Worm (Caenorhabditis elegans): ENCODE measurements around the gene F21G4.5.

F21G4.5 gene

DNA sequence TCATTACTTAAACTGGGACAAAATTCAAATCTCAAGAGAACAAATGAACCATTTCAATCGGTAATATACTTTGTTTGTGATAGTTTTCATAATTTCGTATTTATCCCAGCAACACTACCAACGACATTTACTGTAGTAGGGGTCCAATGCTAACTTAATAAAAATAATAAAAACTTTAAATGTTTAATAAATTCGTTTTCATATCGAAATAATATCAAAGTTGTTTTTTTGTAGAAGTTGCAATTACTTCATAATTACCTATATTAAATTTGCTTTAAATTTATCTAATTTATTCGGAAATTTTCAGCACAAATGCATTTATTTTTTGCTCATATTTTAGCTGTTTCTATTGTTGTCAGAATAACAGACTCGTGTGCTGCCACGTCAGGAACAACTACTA, 39.6 kb upstream of the F21G4.5 start, which contains the start of gene R07B1.6:
Gene R07B1.6, plus strand, starts transcription at position 301 of the 400 bp plus-strand sequence.
- TF ChIP-seq sox-4 (tag; optimal IDR thresholded peaks at IDR 0.05) = no peak
- TF ChIP-seq dmd-4 (tag; optimal IDR thresholded peaks at IDR 0.05; ENCODE audit: borderline replicate concordance) = no peak
- no peak for TF ChIP-seq pag-3 (tag; optimal IDR thresholded peaks at IDR 0.05; ENCODE audit: borderline replicate concordance)
- no peak for TF ChIP-seq unc-55 (GFP tag; optimal IDR thresholded peaks at IDR 0.05)
- TF ChIP-seq zip-5 (tag; optimal IDR thresholded peaks at IDR 0.05) = no peak
- no peak for TF ChIP-seq ets-4 (tag; optimal IDR thresholded peaks at IDR 0.05)
- TF ChIP-seq ceh-22 (tag; optimal IDR thresholded peaks at IDR 0.05) = no peak
- TF ChIP-seq gmeb-2 (tag; optimal IDR thresholded peaks at IDR 0.05) = no peak
- no peak for TF ChIP-seq C38D4.7 (GFP tag; optimal IDR thresholded peaks at IDR 0.05)
- no peak for TF ChIP-seq ceh-45 (GFP tag; IDR thresholded peaks at IDR 0.05)
- no peak for TF ChIP-seq nhr-11 (tag; optimal IDR thresholded peaks at IDR 0.05)
- no peak for TF ChIP-seq unc-86 (tag; optimal IDR thresholded peaks at IDR 0.05)
- no peak for TF ChIP-seq tbx-7 (tag; optimal IDR thresholded peaks at IDR 0.05)
- TF ChIP-seq hlh-8 (tag; optimal IDR thresholded peaks at IDR 0.05) = no peak
- TF ChIP-seq rnt-1 (tag; optimal IDR thresholded peaks at IDR 0.05) = no peak
- TF ChIP-seq hlh-30 (tag; optimal IDR thresholded peaks at IDR 0.05; ENCODE audit: insufficient read depth) = no peak
- no peak for TF ChIP-seq sdc-2 (tag; optimal IDR thresholded peaks at IDR 0.05)
- TF ChIP-seq F13H6.1 (tag; optimal IDR thresholded peaks at IDR 0.05) = no peak
- TF ChIP-seq fkh-6 (tag; optimal IDR thresholded peaks at IDR 0.05) = no peak

DNA sequence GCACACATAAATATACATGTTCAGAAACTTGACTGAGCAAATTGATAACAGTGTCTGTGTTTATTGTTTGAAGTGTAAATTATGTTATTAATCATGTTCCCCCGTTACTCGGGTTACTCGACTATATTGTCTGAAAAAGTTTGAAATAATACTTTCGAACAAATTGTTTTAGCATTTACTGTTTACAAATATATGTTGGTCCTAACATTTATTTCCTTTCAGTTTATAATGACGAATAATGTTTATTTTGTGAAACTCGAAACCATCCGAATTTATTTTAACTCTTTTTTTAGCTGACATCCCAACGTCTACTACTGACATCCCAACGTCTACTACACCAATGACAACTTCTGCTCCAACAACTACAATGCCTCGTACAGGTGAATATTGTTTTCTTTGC, 37.1 kb upstream of the F21G4.5 start, which contains the start of gene R07B1.7:
Gene R07B1.7, plus strand, starts transcription at position 301 of the 400 bp plus-strand sequence.
- TF ChIP-seq T23F11.4 (GFP tag; optimal IDR thresholded peaks at IDR 0.05) (no peak), pqm-1 (tag; optimal IDR thresholded peaks at IDR 0.05) (no peak), fkh-6 (tag; optimal IDR thresholded peaks at IDR 0.05) (no peak), unc-55 (GFP tag; optimal IDR thresholded peaks at IDR 0.05) (no peak), ets-4 (tag; optimal IDR thresholded peaks at IDR 0.05) (no peak), ceh-45 (GFP tag; IDR thresholded peaks at IDR 0.05) (no peak), fax-1 (tag; optimal IDR thresholded peaks at IDR 0.05) (no peak), ceh-31 (tag; optimal IDR thresholded peaks at IDR 0.05) (no peak), K09A11.1 (tag; optimal IDR thresholded peaks at IDR 0.05; ENCODE audit: insufficient read depth) (no peak), lin-11 (tag; optimal IDR thresholded peaks at IDR 0.05) (no peak), fkh-10 (GFP tag; optimal IDR thresholded peaks at IDR 0.05) (no peak), unc-86 (tag; optimal IDR thresholded peaks at IDR 0.05) (no peak), ceh-34 (tag; optimal IDR thresholded peaks at IDR 0.05) (no peak), hlh-15 (tag; optimal IDR thresholded peaks at IDR 0.05) (no peak), che-1 (tag; optimal IDR thresholded peaks at IDR 0.05) (no peak), ceh-14 (tag; optimal IDR thresholded peaks at IDR 0.05) (no peak)

DNA sequence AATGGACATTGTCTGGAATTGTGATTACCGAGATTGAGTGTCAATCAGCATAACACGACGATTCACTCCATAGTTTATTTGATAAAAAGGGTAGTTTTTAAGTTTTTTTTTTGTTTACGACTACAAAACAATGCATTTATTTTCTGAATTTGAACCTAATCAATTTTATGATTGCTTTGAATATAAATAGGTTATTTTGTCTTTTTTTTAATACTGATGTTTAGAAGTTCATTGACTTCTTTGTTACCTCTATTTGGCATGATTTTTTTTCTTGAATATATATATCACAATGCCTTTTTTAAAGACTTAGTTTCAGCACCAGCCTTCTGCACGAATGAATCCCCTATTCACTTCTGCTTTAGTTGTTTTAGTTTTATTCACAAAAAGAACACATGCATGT, 36.4 kb upstream of the F21G4.5 start, which contains the start of gene R07B1.13:
Gene R07B1.13, plus strand, starts transcription at position 301 of the 400 bp plus-strand sequence.
- TF ChIP-seq mec-3 (tag; optimal IDR thresholded peaks at IDR 0.05; ENCODE audit: borderline replicate concordance) (no peak), tbx-2 (tag; optimal IDR thresholded peaks at IDR 0.05) (no peak), dve-1 (tag; optimal IDR thresholded peaks at IDR 0.05) (no peak), ahr-1 (tag; optimal IDR thresholded peaks at IDR 0.05) (no peak), T23F11.4 (GFP tag; optimal IDR thresholded peaks at IDR 0.05) (no peak), ceh-24 (tag; optimal IDR thresholded peaks at IDR 0.05) (no peak), sox-2 (GFP tag; IDR thresholded peaks at IDR 0.05) (no peak), sdc-2 (tag; optimal IDR thresholded peaks at IDR 0.05) (no peak), ceh-31 (tag; optimal IDR thresholded peaks at IDR 0.05) (no peak), hlh-6 (tag; optimal IDR thresholded peaks at IDR 0.05) (no peak), syd-9 (tag; optimal IDR thresholded peaks at IDR 0.05) (no peak), nhr-11 (tag; optimal IDR thresholded peaks at IDR 0.05) (no peak), ceh-45 (GFP tag; IDR thresholded peaks at IDR 0.05) (no peak), pag-3 (tag; optimal IDR thresholded peaks at IDR 0.05; ENCODE audit: borderline replicate concordance) (no peak), F13H6.1 (tag; optimal IDR thresholded peaks at IDR 0.05) (no peak), hlh-30 (tag; optimal IDR thresholded peaks at IDR 0.05; ENCODE audit: insufficient read depth) (no peak), ttx-3 (tag; optimal IDR thresholded peaks at IDR 0.05) (no peak)

Measured in whole organism, late embryonic.